Worm (Caenorhabditis elegans) whole organism, mixed stage, embryonic: Measurements from ENCODE around the gene clc-28.

Experiments used
- ceh-83 ChIP-seq: fragments of 200-800 bp; sonication (Bioruptor generic); optimal IDR thresholded peaks from 2 replicates; lab custom pipeline; 2018; ENCODE audit warnings: mild to moderate bottlenecking, missing genetic modification characterization, missing compliant biosample characterization
- cnd-1 ChIP-seq: fragments of 200-800 bp; sonication (Bioruptor generic); optimal IDR thresholded peaks from 2 replicates; lab custom pipeline; 2018; ENCODE audit warnings: mild to moderate bottlenecking, missing genetic modification characterization, missing compliant biosample characterization
- elt-3 ChIP-seq: fragments of 150-350 bp; optimal IDR thresholded peaks from 2 replicates; lab custom pipeline; 2014; ENCODE audit warnings: missing biosample characterization, missing genetic modification characterization
- flh-1 ChIP-seq: fragments of 200-800 bp; sonication (Bioruptor generic); optimal IDR thresholded peaks from 2 replicates; lab custom pipeline; 2018; ENCODE audit warnings: mild to moderate bottlenecking, missing genetic modification characterization, moderate library complexity, missing compliant biosample characterization
- mab-5 ChIP-seq: fragments of 150-350 bp; optimal IDR thresholded peaks from 2 replicates; lab custom pipeline; 2014; ENCODE audit warnings: missing biosample characterization, missing genetic modification characterization
- nhr-237 ChIP-seq: fragments of 150-350 bp; optimal IDR thresholded peaks from 2 replicates; lab custom pipeline; 2014; ENCODE audit warnings: missing biosample characterization, missing genetic modification characterization
- pha-4 ChIP-seq: fragments of 150-350 bp; optimal IDR thresholded peaks from 2 replicates; lab custom pipeline; 2018; ENCODE audit warnings: missing biosample characterization, missing genetic modification reagents, missing genetic modification characterization
- sptf-1 ChIP-seq: sonication (generic microtip); optimal IDR thresholded peaks from 2 replicates; lab custom pipeline; 2017; ENCODE audit warnings: mild to moderate bottlenecking, missing genetic modification characterization, moderate library complexity, missing compliant biosample characterization
- unc-39 ChIP-seq: fragments of 150-350 bp; optimal IDR thresholded peaks from 2 replicates; lab custom pipeline; 2014; ENCODE audit warnings: missing biosample characterization, missing genetic modification characterization
- unc-62 ChIP-seq: fragments of 150-350 bp; optimal IDR thresholded peaks from 2 replicates; lab custom pipeline; 2014; ENCODE audit warnings: missing biosample characterization, missing genetic modification reagents, missing genetic modification characterization
- ztf-11 ChIP-seq: fragments of 150-350 bp; optimal IDR thresholded peaks from 2 replicates; lab custom pipeline; 2014; ENCODE audit warnings: missing biosample characterization, missing genetic modification characterization

DNA sequence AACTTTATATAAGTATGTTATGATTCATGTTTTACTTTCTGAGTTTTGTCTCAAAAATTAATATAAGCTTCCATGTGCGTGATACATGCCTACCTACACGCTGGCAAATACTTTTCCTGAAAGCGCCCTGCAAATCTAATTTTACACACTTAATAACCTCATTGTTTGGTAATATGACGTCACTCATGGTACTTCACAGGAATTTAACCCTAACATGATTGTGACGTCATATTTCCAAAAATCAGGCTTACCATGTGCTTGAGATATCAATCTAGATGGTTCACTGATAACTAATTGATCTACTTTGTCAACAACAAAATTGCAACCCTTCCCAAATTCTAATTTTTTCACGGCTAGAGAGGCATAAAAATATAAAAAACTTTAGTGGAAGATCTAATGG, 35.8 kb downstream of the clc-28 start:
- TF ChIP-seq flh-1 (GFP tag; lab: Kevin White, UChicago) (no peak), cnd-1 (no peak), ceh-83 (GFP tag; lab: Kevin White, UChicago) (no peak), unc-62 (GFP tag; lab: Kevin White, UChicago) (no peak), nhr-237 (tag; lab: Kevin White, UChicago) (no peak), mab-5 (tag; lab: Kevin White, UChicago) (no peak), unc-39 (tag; lab: Kevin White, UChicago) (no peak), sptf-1 (no peak), pha-4 (tag; lab: Kevin White, UChicago) (no peak), elt-3 (no peak), ztf-11 (tag; lab: Kevin White, UChicago) (no peak)
